Worm (Caenorhabditis elegans) whole organism, L2 larva: Measurements from ENCODE around the gene fut-1.

ENCODE experiments used
- C34F6.9 ChIP-seq: fragments of 150-350 bp; optimal IDR thresholded peaks from 2 replicates; lab custom pipeline; 2014; ENCODE audit warnings: missing biosample characterization, missing genetic modification characterization
- Y55F3AM.14 ChIP-seq: fragments of 200-800 bp; sonication (Bioruptor generic); optimal IDR thresholded peaks from 2 replicates; lab custom pipeline; 2018; ENCODE audit warnings: mild to moderate bottlenecking, missing genetic modification characterization, missing compliant biosample characterization
- ZK546.5 ChIP-seq: sonication (generic microtip); optimal IDR thresholded peaks from 2 replicates; lab custom pipeline; 2017; ENCODE audit warnings: missing biosample characterization, missing genetic modification characterization
- fos-1 ChIP-seq: fragments of 150-350 bp; optimal IDR thresholded peaks from 2 replicates; lab custom pipeline; 2014; ENCODE audit warnings: missing biosample characterization, missing genetic modification characterization
- nhr-11 ChIP-seq: fragments of 150-350 bp; optimal IDR thresholded peaks from 2 replicates; lab custom pipeline; 2014; ENCODE audit warnings: missing biosample characterization, missing genetic modification characterization
- nhr-21 ChIP-seq: fragments of 150-350 bp; optimal IDR thresholded peaks from 2 replicates; lab custom pipeline; 2014; ENCODE audit warnings: missing biosample characterization, missing genetic modification characterization
- unc-39 ChIP-seq: fragments of 150-350 bp; optimal IDR thresholded peaks from 2 replicates; lab custom pipeline; 2014; ENCODE audit warnings: missing biosample characterization, missing genetic modification characterization

DNA sequence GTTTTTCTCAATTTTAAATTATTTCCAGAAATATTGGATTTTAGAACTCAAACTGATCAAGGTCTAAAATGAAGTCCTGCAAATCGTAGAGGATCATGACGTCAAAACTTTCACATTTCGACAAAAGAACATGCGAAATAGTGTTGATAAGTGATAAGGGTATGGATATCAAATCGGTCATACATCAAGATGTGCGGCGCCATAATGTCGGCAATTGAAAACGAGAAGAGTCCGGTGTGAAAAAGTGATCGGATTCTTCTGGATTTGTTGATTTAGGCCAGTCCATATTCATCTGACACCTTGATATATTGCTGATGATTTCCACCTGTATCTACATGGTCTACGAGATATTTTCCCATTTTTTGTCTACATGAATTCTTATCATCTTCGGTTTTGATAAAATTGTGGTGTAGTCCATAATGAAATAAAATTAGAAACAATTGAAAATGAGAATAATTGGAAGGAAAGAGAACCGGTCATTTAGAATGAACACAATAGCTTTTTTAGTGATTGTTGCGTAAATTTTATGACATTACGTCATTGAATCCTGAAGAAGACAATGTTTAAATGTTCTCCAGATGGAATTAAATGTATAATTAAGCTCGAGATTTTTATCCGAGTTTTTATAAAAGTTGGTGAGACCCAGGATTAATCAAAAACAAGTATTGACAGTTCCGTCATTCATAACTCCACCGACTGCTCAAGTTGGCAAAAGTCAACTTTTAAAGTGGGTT lies 28.3 kb downstream of the fut-1 start:
- TF ChIP-seq nhr-21 (tag; lab: Kevin White, UChicago) (peak; percentile 65), fos-1 (no peak), unc-39 (tag; lab: Kevin White, UChicago) (no peak), C34F6.9 (no peak), Y55F3AM.14 (GFP tag; lab: Kevin White, UChicago) (no peak), nhr-11 (tag; lab: Kevin White, UChicago) (no peak), ZK546.5 (tag; lab: Kevin White, UChicago) (no peak)
